Fruit fly (Drosophila melanogaster) Kc167 (cell line): ENCODE data around the gene CG9459.

ENCODE experiments used
- Myc ChIP-seq: fragments of >200 bp; optimal IDR thresholded peaks from 2 replicates; lab custom pipeline; 2017; ENCODE audit warnings: missing external identifiers
- Sin3A ChIP-seq: fragments of >200 bp; optimal IDR thresholded peaks from 2 replicates; lab custom pipeline; 2018; ENCODE audit warnings: missing external identifiers
- h ChIP-seq: fragments of >200 bp; optimal IDR thresholded peaks from 3 replicates; lab custom pipeline; 2018; ENCODE audit warnings: missing external identifiers
- insv ChIP-seq: fragments of >200 bp; optimal IDR thresholded peaks from 3 replicates; lab custom pipeline; 2018; ENCODE audit warnings: missing external identifiers
- psq ChIP-seq: fragments of >200 bp; optimal IDR thresholded peaks from 2 replicates; lab custom pipeline; 2017; ENCODE audit warnings: missing external identifiers
- ttk ChIP-seq: sonication (Bioruptor generic); optimal IDR thresholded peaks from 2 replicates; lab custom pipeline; 2017; ENCODE audit warnings: missing external identifiers

The CG9459 gene

DNA sequence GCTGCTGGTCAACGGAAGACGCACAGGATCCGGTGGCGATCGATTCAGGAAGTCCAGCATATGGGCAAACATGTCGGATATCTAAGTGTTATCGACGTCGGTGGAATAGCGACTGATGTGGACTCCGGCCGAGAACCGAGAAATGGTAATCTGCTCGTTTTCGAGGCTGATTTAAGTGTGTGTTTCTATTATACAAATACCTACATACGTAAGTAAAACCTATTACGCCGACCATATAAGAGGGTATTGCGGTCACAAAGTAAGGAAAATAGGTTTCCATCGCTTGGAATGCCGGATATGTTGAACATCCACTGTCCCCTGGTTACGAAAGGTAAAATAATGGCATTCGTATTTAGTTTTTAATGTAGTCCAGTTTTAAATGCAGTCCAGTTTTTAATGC, at the start of gene CG9459:
Gene CG9459, minus strand, starts transcription at position 101 of the 400 bp plus-strand sequence.
- TF ChIP-seq insv (lab: Kevin White, UChicago) (no peak), psq (lab: Kevin White, UChicago) (no peak), h (lab: Kevin White, UChicago) (no peak), Myc (lab: Kevin White, UChicago) (no peak), ttk (no peak), Sin3A (lab: Kevin White, UChicago) (no peak)

DNA sequence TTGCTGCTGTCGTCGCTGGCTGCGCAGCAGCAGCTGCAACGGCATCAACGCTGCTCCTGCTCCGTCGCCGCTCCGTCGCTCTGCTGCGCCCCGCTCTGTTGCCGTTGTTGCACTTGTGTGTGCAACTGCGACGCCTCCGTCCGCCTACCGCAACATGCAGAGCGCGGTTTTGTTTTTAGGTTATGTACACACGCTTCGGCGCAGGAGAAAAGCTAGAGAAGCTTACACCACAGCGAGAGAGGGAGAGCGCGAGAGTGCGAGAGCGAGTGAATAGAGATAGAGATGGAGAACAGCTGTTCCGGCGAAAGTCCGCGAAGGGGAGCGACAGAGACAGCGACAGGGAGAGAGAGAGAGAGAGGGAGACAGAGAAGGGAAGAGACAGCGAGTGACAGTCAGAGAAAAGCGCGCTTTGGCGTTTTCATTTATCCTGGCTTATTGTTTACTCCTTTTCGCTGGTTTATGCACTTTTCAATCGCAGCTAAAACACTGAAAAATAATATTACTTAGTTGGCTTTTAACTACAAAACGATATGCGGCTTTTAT, 47.7 kb upstream of the CG9459 start:
- no peak for TF ChIP-seq insv (lab: Kevin White, UChicago)
- no peak for TF ChIP-seq ttk
- TF ChIP-seq Sin3A (lab: Kevin White, UChicago): no peak
- no peak for TF ChIP-seq psq (lab: Kevin White, UChicago)
- TF ChIP-seq Myc (lab: Kevin White, UChicago): no peak
- TF ChIP-seq h (lab: Kevin White, UChicago): no peak

DNA sequence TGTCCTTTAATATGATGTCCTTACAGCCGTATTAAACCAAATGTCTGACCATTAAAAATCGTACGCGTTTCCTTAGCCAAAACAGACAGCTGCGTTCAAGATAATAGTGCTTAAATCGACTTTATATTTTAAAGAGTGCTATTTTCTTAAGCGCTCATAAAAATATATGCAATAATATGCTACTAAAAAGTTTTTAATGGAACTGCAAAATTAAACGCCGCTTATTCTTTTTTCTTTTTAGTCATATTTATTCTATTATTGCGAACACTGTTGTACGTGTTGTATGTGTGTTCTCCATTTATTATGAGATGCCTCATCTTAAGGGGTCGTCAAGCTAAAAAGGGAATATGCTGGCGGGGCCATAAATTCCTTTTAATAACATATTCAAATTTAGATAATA, 42.4 kb upstream of the CG9459 start:
- TF ChIP-seq Myc (lab: Kevin White, UChicago) (no peak), ttk (no peak), insv (lab: Kevin White, UChicago) (no peak), psq (lab: Kevin White, UChicago) (no peak), h (lab: Kevin White, UChicago) (no peak), Sin3A (lab: Kevin White, UChicago) (no peak)

DNA sequence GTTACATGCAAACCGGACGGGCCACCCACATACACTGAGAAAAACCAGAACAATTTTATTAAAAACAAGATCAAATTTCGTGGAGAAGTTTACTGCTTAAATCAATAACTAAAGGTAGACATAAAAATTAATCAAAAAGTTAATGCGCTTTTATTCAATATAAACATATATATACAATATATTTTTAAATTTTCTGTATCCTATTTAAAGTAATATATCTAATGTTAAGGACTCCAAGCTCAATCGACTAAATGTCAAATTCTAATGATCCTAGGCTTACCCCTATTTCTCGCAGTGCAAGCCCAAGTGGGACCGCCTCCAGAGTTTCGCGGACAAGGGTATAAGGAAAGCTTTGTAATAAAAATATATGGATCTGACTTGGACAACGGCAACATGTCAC, 39.6 kb upstream of the CG9459 start:
- TF ChIP-seq Sin3A (lab: Kevin White, UChicago): no peak
- TF ChIP-seq psq (lab: Kevin White, UChicago): no peak
- TF ChIP-seq ttk: no peak
- no peak for TF ChIP-seq insv (lab: Kevin White, UChicago)
- TF ChIP-seq Myc (lab: Kevin White, UChicago): no peak
- no peak for TF ChIP-seq h (lab: Kevin White, UChicago)

DNA sequence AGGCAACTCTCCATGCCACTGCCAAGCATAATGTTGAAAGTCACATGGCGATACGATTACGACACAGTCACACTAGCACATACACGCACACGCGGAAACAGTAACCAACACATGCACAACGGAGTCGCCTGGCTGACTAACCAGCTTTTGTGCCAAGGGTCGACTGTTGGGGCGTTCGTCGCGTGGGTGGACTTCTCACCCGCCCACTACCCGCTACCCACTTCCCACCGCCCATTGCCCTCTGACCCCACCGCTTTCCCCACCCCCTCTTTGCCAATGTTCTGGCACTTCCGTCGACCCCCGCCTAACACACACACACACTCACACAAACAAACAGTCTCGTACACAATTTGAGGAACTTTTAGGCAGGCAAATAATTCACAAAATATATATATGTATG, 33.5 kb upstream of the CG9459 start:
- TF ChIP-seq psq (lab: Kevin White, UChicago) (no peak), insv (lab: Kevin White, UChicago) (no peak), ttk (no peak), h (lab: Kevin White, UChicago) (no peak), Sin3A (lab: Kevin White, UChicago) (no peak), Myc (lab: Kevin White, UChicago) (no peak)

DNA sequence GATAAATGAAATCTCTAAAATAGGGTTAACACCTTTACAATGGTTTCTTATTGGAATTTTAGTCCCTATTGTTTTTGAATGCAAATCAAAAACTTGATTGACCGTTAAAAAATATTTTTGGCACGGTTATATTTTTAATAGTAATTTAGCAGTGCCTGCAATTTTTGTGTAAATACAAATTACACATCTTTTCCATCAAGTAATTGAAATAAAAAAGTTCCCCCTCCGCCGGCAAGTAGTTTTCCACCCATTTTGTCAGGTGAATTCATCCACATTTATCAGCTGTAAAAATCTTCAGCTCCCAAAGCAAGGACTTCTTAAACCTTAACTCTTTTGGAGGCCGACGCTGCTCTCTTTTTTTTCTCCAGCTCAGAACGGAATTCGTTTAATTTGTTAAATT, 5.5 kb upstream of the CG9459 start, which contains the start of gene CG34302:
Gene CG34302, minus strand, starts transcription at position 101 of the 400 bp plus-strand sequence.
- no peak for TF ChIP-seq psq (lab: Kevin White, UChicago)
- TF ChIP-seq Sin3A (lab: Kevin White, UChicago): no peak
- no peak for TF ChIP-seq Myc (lab: Kevin White, UChicago)
- no peak for TF ChIP-seq ttk
- no peak for TF ChIP-seq insv (lab: Kevin White, UChicago)
- TF ChIP-seq h (lab: Kevin White, UChicago): no peak

DNA sequence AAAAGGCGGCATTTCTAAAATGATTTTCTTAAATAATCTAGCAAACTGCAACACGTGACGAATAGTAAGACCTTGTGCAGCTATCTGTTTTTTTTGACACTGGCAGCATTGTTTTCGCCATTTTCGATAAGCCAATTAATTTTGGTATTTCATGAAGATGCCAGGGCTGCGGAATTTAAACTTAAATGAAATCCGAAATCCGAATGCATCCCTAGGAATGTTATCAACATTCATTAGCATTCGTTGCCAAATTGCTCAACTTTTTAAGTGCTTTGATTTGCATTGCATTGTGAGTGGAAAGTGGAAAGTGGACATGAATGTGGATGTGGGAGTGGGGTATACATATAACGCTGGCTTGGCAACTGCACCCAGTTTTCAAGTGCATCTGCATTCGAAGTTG, 2.9 kb upstream of the CG9459 start, which contains the start of gene CG42857:
Gene CG42857, minus strand, starts transcription at position 101 of the 400 bp plus-strand sequence.
- no peak for TF ChIP-seq insv (lab: Kevin White, UChicago)
- TF ChIP-seq ttk: no peak
- no peak for TF ChIP-seq psq (lab: Kevin White, UChicago)
- TF ChIP-seq Sin3A (lab: Kevin White, UChicago): no peak
- TF ChIP-seq Myc (lab: Kevin White, UChicago): no peak
- TF ChIP-seq h (lab: Kevin White, UChicago): no peak

DNA sequence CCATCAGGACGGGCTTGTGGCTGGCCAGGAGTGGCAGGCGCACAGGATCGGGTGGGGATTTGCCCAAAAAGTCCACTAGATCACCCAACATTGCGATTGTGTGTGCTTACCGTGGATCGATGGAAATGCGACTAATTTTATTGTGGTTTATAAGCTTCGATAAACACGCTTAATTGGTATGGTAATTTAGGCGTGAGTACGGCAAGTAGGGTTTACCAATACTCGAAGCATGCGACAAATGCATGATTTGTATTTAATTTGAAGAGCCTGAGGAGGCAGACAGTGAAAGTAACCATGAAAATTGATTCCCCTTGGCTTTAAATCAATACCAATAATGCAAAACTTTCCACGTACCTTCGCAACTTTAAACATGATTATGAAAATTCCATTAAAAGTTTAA, 1.6 kb upstream of the CG9459 start, which contains the start of gene CG9458:
Gene CG9458, minus strand, starts transcription at position 101 of the 400 bp plus-strand sequence.
- TF ChIP-seq h (lab: Kevin White, UChicago): no peak

DNA sequence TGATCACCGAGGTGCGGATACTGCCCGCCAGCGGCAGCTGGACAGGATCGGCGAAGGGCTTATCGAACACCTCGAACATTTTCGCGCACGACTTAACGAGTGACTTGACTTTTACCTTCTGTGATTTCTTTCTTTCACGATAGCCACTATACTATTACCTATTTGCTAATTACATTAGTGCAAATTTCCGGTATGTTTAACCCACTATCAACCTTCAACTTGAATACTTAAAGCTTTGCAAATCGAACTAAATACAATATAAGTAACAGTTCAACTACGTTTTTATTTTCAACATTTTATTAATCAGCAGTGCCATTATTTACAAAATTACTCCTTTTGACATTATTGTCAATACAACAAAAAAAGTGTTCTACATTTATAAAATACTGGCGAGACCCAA, 1.3 kb downstream of the CG9459 start, which contains the start of gene CG16904:
Gene CG16904, minus strand, starts transcription at position 101 of the 400 bp plus-strand sequence.
- TF ChIP-seq Myc (lab: Kevin White, UChicago) (no peak), insv (lab: Kevin White, UChicago) (no peak), ttk (no peak)

DNA sequence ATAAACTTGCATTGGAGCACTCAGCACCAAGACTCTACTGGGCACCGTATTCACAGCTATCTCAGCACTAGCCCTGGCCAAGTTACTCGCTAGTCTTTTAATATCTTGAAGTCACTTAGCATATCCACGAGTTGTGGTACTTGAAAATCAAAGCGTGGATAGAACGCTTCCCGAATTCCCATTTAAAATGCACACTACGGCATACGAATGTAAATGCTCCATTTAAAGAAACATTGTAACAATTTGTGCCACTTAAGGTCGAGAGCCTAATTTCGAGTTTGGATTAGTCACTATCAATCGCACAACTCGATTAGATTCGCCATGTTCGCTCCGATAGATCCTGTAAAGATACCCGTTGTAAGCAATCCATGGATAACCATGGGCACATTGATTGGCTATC, 4.3 kb downstream of the CG9459 start, which contains the start of gene eloF:
Gene eloF, plus strand, starts transcription at position 301 of the 400 bp plus-strand sequence.
- no peak for TF ChIP-seq Sin3A (lab: Kevin White, UChicago)
- no peak for TF ChIP-seq Myc (lab: Kevin White, UChicago)
- no peak for TF ChIP-seq ttk
- TF ChIP-seq insv (lab: Kevin White, UChicago): no peak
- no peak for TF ChIP-seq h (lab: Kevin White, UChicago)

DNA sequence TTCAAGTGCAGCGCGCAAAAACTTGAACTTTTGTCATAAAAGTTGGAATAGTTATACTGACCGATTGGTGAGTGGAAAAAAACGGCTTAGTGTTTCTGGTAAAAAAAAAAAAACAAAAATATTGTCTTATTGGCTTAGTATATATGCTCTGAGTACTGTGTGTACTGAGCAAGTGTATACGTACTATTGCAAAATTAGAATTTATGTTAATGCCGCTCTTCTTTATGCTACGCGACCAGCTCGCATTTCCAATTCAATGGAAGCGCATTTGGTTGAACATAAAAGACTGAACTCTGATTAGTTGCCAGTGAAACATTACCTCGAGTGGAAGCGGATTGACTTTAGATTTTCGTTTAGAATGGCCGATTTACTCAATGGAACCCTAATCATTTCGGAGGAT, 5.7 kb downstream of the CG9459 start, which contains the start of gene CG8534:
Gene CG8534, plus strand, starts transcription at position 301 of the 400 bp plus-strand sequence.
- TF ChIP-seq Sin3A (lab: Kevin White, UChicago) (no peak), ttk (no peak), Myc (lab: Kevin White, UChicago) (no peak), insv (lab: Kevin White, UChicago) (no peak), h (lab: Kevin White, UChicago) (no peak), psq (lab: Kevin White, UChicago) (no peak)

DNA sequence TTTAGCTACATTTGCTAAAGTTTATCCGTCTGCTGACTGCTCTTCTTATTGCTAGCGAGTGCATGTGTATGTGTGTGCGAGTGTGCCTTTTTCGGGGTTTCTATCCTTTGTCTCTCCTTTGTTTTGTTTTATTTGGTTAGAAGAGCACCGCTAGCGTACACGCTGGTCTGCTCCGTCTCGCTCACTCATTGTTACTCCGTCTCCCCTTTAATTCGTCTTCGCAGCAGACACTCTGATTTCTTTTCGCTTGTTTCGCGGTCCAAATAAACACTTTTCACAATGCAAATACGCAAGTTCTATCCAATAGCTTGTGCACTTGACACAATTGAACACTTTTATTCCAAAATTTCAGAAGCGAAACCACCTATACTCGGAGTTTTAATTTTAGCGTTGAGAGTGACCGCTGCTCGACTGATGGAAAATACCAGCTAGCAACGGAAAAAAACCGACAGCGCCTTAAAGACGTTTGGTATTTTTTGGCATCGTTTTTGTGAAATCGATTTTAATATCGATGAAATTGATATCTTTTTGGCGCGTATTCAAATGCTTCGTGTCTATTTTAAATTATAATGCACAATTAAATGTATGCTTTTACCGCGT, 9.1 kb downstream of the CG9459 start, which contains the start of gene FBXO11:
Gene FBXO11, minus strand, starts transcription at position 423 of the 600 bp plus-strand sequence.
- no peak for TF ChIP-seq Myc (lab: Kevin White, UChicago)
- no peak for TF ChIP-seq ttk
- no peak for TF ChIP-seq psq (lab: Kevin White, UChicago)
- no peak for TF ChIP-seq insv (lab: Kevin White, UChicago)
- no peak for TF ChIP-seq Sin3A (lab: Kevin White, UChicago)
- TF ChIP-seq h (lab: Kevin White, UChicago): no peak
